Worm (Caenorhabditis elegans) whole organism, L4/young adult: ENCODE data around the gene npr-2.

Experiments
- dao-5 ChIP-seq: sonication (generic microtip); optimal IDR thresholded peaks from 2 replicates; lab custom pipeline; 2016; ENCODE audit warnings: missing genotype, missing genetic modification characterization, moderate library complexity, missing compliant biosample characterization
- him-1 ChIP-seq: sonication (generic microtip); optimal IDR thresholded peaks from 2 replicates; lab custom pipeline; 2016; ENCODE audit warnings: missing genotype, missing genetic modification reagents, missing genetic modification characterization, missing compliant biosample characterization

- TF ChIP-seq him-1 (tag; lab: Kevin White, UChicago) = no peak
- no peak for TF ChIP-seq dao-5 (tag; lab: Kevin White, UChicago)
Observed at ce11 chrIV:9540342-9540856, 39.5 kb downstream of the npr-2 start, which contains the start of gene fbl-1.
